Fruit fly (Drosophila melanogaster) whole organism, wandering third instar larva: ENCODE data around the gene CG7320.

Source experiments
- CG32264 ChIP-seq: fragments of 200-800 bp; sonication (Bioruptor generic); optimal IDR thresholded peaks from 2 replicates; lab custom pipeline; 2016; ENCODE audit warnings: missing biosample characterization, missing genetic modification characterization
- Dif ChIP-seq: fragments of 200-275, 200-300 bp; sonication (Bioruptor generic); optimal IDR thresholded peaks from 2 replicates; lab custom pipeline; 2018; ENCODE audit warnings: missing biosample characterization, missing genetic modification characterization; ENCODE audit not compliant: partially characterized antibody
- GATAd ChIP-seq: sonication (Bioruptor generic); optimal IDR thresholded peaks from 2 replicates; lab custom pipeline; 2016; ENCODE audit warnings: missing biosample characterization, missing genetic modification characterization
- Hnf4 ChIP-seq: fragments of 200-800 bp; sonication (Bioruptor generic); optimal IDR thresholded peaks from 2 replicates; lab custom pipeline; 2016; ENCODE audit warnings: missing biosample characterization, mild to moderate bottlenecking, missing genetic modification characterization
- Hr83 ChIP-seq: fragments of 200-300 bp; sonication (Bioruptor generic); optimal IDR thresholded peaks from 2 replicates; lab custom pipeline; 2016; ENCODE audit warnings: missing biosample characterization, mild to moderate bottlenecking, missing genetic modification characterization, moderate library complexity; ENCODE audit not compliant: poor library complexity, severe bottlenecking
- Mio ChIP-seq: sonication (Bioruptor generic); optimal IDR thresholded peaks from 2 replicates; lab custom pipeline; 2016; ENCODE audit warnings: missing biosample characterization, missing genetic modification characterization
- OdsH ChIP-seq: fragments of 200-800 bp; sonication (Bioruptor generic); optimal IDR thresholded peaks from 2 replicates; lab custom pipeline; 2016; ENCODE audit warnings: missing biosample characterization, mild to moderate bottlenecking, missing genetic modification characterization
- Sp1 ChIP-seq: fragments of 200-800 bp; sonication (Bioruptor generic); optimal IDR thresholded peaks from 3 replicates; lab custom pipeline; 2019; ENCODE audit warnings: missing biosample characterization, mild to moderate bottlenecking, missing genetic modification characterization, moderate library complexity
- brk ChIP-seq: fragments of 200-800 bp; sonication (Bioruptor generic); optimal IDR thresholded peaks from 2 replicates; lab custom pipeline; 2016; ENCODE audit warnings: missing biosample characterization, mild to moderate bottlenecking, missing genetic modification characterization
- fru ChIP-seq: fragments of 200-800 bp; sonication (Bioruptor generic); optimal IDR thresholded peaks from 3 replicates; lab custom pipeline; 2016; ENCODE audit warnings: missing biosample characterization, mild to moderate bottlenecking, missing genetic modification characterization
- h ChIP-seq: fragments of 200-800 bp; sonication (Bioruptor generic); optimal IDR thresholded peaks from 3 replicates; lab custom pipeline; 2016; ENCODE audit warnings: missing biosample characterization, mild to moderate bottlenecking, missing genetic modification characterization
- psq ChIP-seq: fragments of 200-800 bp; sonication (Bioruptor generic); optimal IDR thresholded peaks from 3 replicates; lab custom pipeline; 2017; ENCODE audit warnings: missing biosample characterization, mild to moderate bottlenecking, missing genetic modification characterization, moderate library complexity
- usp ChIP-seq: fragments of >200 bp; optimal IDR thresholded peaks from 2 replicates; lab custom pipeline; 2017; ENCODE audit warnings: missing biosample characterization, missing genetic modification characterization

- TF ChIP-seq usp (GFP tag; lab: Kevin White, UChicago) (no peak), Dif (no peak), OdsH (no peak), Mio (GFP tag; lab: Kevin White, UChicago) (no peak), fru (no peak), Sp1 (GFP tag; lab: Kevin White, UChicago) (no peak), brk (GFP tag; lab: Kevin White, UChicago) (no peak), GATAd (no peak), psq (no peak), Hnf4 (GFP tag; lab: Kevin White, UChicago) (no peak), CG32264 (GFP tag; lab: Kevin White, UChicago) (no peak), h (GFP tag; lab: Kevin White, UChicago) (no peak), Hr83 (GFP tag; lab: Kevin White, UChicago) (no peak)
Observed at dm6 chr3L:18198165-18198564, 3.1 kb upstream of the CG7320 start.
